Fruit fly (Drosophila melanogaster) whole organism, adult: ENCODE data around the gene CG4619.

Experiments used
- CG11617 ChIP-seq: fragments of 200-800 bp; sonication (Bioruptor generic); optimal IDR thresholded peaks from 2 replicates; lab custom pipeline; 2017; ENCODE audit warnings: mild to moderate bottlenecking, missing biosample characterization, missing genetic modification reagents, missing genetic modification characterization
- CG14711 ChIP-seq: fragments of 200-800 bp; sonication (Bioruptor generic); optimal IDR thresholded peaks from 2 replicates; lab custom pipeline; 2018; ENCODE audit warnings: missing biosample characterization, mild to moderate bottlenecking, missing genetic modification characterization, moderate library complexity
- CG1620 ChIP-seq: fragments of 200-800 bp; sonication (Bioruptor generic); optimal IDR thresholded peaks from 2 replicates; lab custom pipeline; 2016; ENCODE audit warnings: missing biosample characterization, missing genetic modification characterization
- CG7045 ChIP-seq: fragments of 200-800 bp; sonication (Bioruptor generic); optimal IDR thresholded peaks from 2 replicates; lab custom pipeline; 2017; ENCODE audit warnings: missing biosample characterization, mild to moderate bottlenecking, missing genetic modification characterization
- Clk ChIP-seq: fragments of 200-800 bp; sonication (Bioruptor generic); optimal IDR thresholded peaks from 2 replicates; lab custom pipeline; 2017; ENCODE audit warnings: missing biosample characterization, missing genetic modification characterization
- Crg-1 ChIP-seq: fragments of 200-800 bp; sonication (Bioruptor generic); optimal IDR thresholded peaks from 2 replicates; lab custom pipeline; 2016; ENCODE audit warnings: missing biosample characterization, missing genetic modification characterization
- Hr96 ChIP-seq: fragments of 200-800 bp; sonication (Bioruptor generic); optimal IDR thresholded peaks from 2 replicates; lab custom pipeline; 2016; ENCODE audit warnings: missing biosample characterization, missing genetic modification characterization
- Mnt ChIP-seq: fragments of 200-800 bp; sonication (Bioruptor generic); optimal IDR thresholded peaks from 2 replicates; lab custom pipeline; 2016; ENCODE audit warnings: missing biosample characterization, mild to moderate bottlenecking, missing genetic modification characterization
- cic ChIP-seq: fragments of 200-800 bp; sonication (Bioruptor generic); optimal IDR thresholded peaks from 2 replicates; lab custom pipeline; 2017; ENCODE audit warnings: missing biosample characterization, mild to moderate bottlenecking, missing genetic modification characterization, moderate library complexity
- cnc ChIP-seq, 2 experiments: fragments of >200 bp; optimal IDR thresholded peaks; 2 replicates each; lab custom pipeline; 2017
- kay ChIP-seq: fragments of 200-800 bp; sonication (Bioruptor generic); peaks from one replicate; lab custom pipeline; 2016; ENCODE audit warnings: missing biosample characterization, missing genetic modification characterization, borderline replicate concordance
- toe ChIP-seq: fragments of 200-800 bp; sonication (Bioruptor generic); optimal IDR thresholded peaks from 2 replicates; lab custom pipeline; 2016; ENCODE audit warnings: missing biosample characterization, missing genetic modification characterization

DNA sequence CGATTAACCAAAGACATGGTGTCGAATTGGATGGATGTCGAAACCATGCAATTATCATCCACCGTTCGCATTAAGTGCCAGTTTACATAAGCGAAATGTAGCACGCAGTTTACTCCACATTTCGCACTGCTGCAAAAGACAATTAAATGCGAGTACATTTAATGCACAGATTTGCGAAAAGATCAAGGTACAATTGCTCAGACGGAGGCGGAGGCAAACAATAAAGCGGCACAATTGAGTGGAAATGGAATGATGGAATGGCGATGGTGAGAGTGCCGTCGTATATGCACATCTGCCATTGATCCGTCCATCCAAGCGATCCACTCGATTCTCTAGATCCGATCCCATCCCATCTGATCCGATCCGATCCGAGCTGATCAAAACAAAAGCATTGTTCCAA lies 6.4 kb downstream of the CG4619 start:
- no peak for TF ChIP-seq CG1620 (GFP tag; lab: Kevin White, UChicago)
- no peak for TF ChIP-seq kay (GFP tag; lab: Kevin White, UChicago)
- no peak for TF ChIP-seq CG14711 (tag; lab: Kevin White, UChicago)
- TF ChIP-seq CG11617 (GFP tag; lab: Kevin White, UChicago), result no peak
- TF ChIP-seq Clk (GFP tag; lab: Kevin White, UChicago), result no peak
- no peak for TF ChIP-seq toe (GFP tag; lab: Kevin White, UChicago)
- TF ChIP-seq Crg-1, result no peak
- no peak for TF ChIP-seq cnc (optimal IDR thresholded peaks at IDR 0.05; lab: Kevin White, UChicago)
- TF ChIP-seq Hr96 (GFP tag; lab: Kevin White, UChicago), result no peak
- no peak for TF ChIP-seq CG7045 (GFP tag; lab: Kevin White, UChicago)
- no peak for TF ChIP-seq cic (GFP tag; lab: Kevin White, UChicago)
- TF ChIP-seq Mnt, result no peak
